Fruit fly (Drosophila melanogaster) whole organism, embryonic: ENCODE data around the gene Mbs.

ENCODE experiments used
- C15 ChIP-seq: fragments of 200-800 bp; sonication (Bioruptor generic); IDR thresholded peaks from 3 replicates; pipeline ENCODE4 v1.3.6; 2022; ENCODE audit warnings: missing biosample characterization, missing genetic modification characterization
- CG11093 ChIP-seq: fragments of 200-800 bp; sonication (Bioruptor generic); IDR thresholded peaks from 3 replicates; pipeline ENCODE4 v1.3.6; 2022; ENCODE audit warnings: missing biosample characterization, missing genetic modification characterization
- CG11504 ChIP-seq: fragments of 200-800 bp; sonication (Bioruptor generic); optimal IDR thresholded peaks from 3 replicates; lab custom pipeline; 2019; ENCODE audit warnings: missing biosample characterization, mild to moderate bottlenecking, missing genetic modification characterization, moderate library complexity
- CG12071 ChIP-seq: fragments of 200-800 bp; sonication (Bioruptor generic); optimal IDR thresholded peaks from 3 replicates; lab custom pipeline; 2018; ENCODE audit warnings: missing biosample characterization, mild to moderate bottlenecking, missing genetic modification characterization
- CG14014 ChIP-seq: fragments of 200-800 bp; sonication (Bioruptor generic); IDR thresholded peaks from 2 replicates; pipeline ENCODE4 v1.3.6; 2022; ENCODE audit warnings: missing biosample characterization, missing genetic modification characterization
- CG14050 ChIP-seq: fragments of 200-800 bp; sonication (Bioruptor generic); IDR thresholded peaks from 3 replicates; pipeline ENCODE4 v1.3.6; 2022; ENCODE audit warnings: missing biosample characterization, missing genetic modification characterization
- CG14441 ChIP-seq: fragments of 200-800 bp; sonication (Bioruptor generic); IDR thresholded peaks from 2 replicates; pipeline ENCODE4 v1.3.6; 2022; ENCODE audit warnings: missing biosample characterization, missing genetic modification characterization
- CG15696 ChIP-seq: fragments of 200-800 bp; sonication (Bioruptor generic); optimal IDR thresholded peaks from 2 replicates; lab custom pipeline; 2019; ENCODE audit warnings: missing biosample characterization, mild to moderate bottlenecking, missing genetic modification characterization, moderate library complexity
- CG17912 ChIP-seq: fragments of 200-800 bp; sonication (Bioruptor generic); optimal IDR thresholded peaks from 2 replicates; lab custom pipeline; 2018; ENCODE audit warnings: missing biosample characterization, mild to moderate bottlenecking, missing genetic modification characterization
- CG18011 ChIP-seq: fragments of 200-800 bp; sonication (Bioruptor generic); optimal IDR thresholded peaks from 2 replicates; lab custom pipeline; 2017; ENCODE audit warnings: missing biosample characterization, missing genetic modification characterization, mild to moderate bottlenecking, moderate library complexity, missing genotype
- CG1832 ChIP-seq: fragments of 200-800 bp; sonication (Bioruptor generic); optimal IDR thresholded peaks from 2 replicates; lab custom pipeline; 2017; ENCODE audit warnings: missing biosample characterization, mild to moderate bottlenecking, missing genetic modification characterization, inconsistent platforms
- CG2889 ChIP-seq: fragments of 200-800 bp; sonication (Bioruptor generic); IDR thresholded peaks from 3 replicates; pipeline ENCODE4 v1.3.6; 2022; ENCODE audit warnings: missing biosample characterization, missing genetic modification characterization
- CG31441 ChIP-seq: fragments of 200-800 bp; sonication (Bioruptor generic); IDR thresholded peaks from 2 replicates; pipeline ENCODE4 v1.3.6; 2022; ENCODE audit warnings: missing biosample characterization, missing genetic modification characterization
- CG6791 ChIP-seq: fragments of 200-800 bp; sonication (Bioruptor generic); IDR thresholded peaks from 3 replicates; pipeline ENCODE4 v1.3.6; 2022; ENCODE audit warnings: missing biosample characterization, missing genetic modification characterization; ENCODE audit not compliant: partially characterized antibody
- CG7357 ChIP-seq: fragments of 200-800 bp; sonication (Bioruptor generic); IDR thresholded peaks from 3 replicates; pipeline ENCODE4 v1.3.6; 2022; ENCODE audit warnings: missing biosample characterization, missing genetic modification characterization
- CG7372 ChIP-seq: fragments of 200-800 bp; sonication (Bioruptor generic); IDR thresholded peaks from 2 replicates; pipeline ENCODE4 v1.3.6; 2022; ENCODE audit warnings: missing biosample characterization, missing genetic modification characterization
- CG7928 ChIP-seq: fragments of 200-800 bp; sonication (Bioruptor generic); optimal IDR thresholded peaks from 2 replicates; lab custom pipeline; 2017; ENCODE audit warnings: missing biosample characterization, mild to moderate bottlenecking, missing genetic modification characterization
- CG7963 ChIP-seq: fragments of 200-800 bp; sonication (Bioruptor generic); IDR thresholded peaks from 3 replicates; pipeline ENCODE4 v1.3.6; 2022; ENCODE audit warnings: missing biosample characterization, missing genetic modification characterization; ENCODE audit not compliant: partially characterized antibody
- CG8478 ChIP-seq: fragments of >200 bp; optimal IDR thresholded peaks from 2 replicates; lab custom pipeline; 2018
- D ChIP-seq, 2 experiments: fragments of 200-800 bp in 1 of 2; fragments of >200 bp in 1 of 2; sonication (Bioruptor generic) in 1 of 2; optimal IDR thresholded peaks; 2 replicates in 1 of 2; 3 replicates in 1 of 2; lab custom pipeline; 2017; ENCODE audit warnings: mild to moderate bottlenecking in 1 of 2, missing biosample characterization in 1 of 2, missing genetic modification characterization in 1 of 2, missing genetic modification reagents in 1 of 2
- D19A ChIP-seq: fragments of 200-800 bp; optimal IDR thresholded peaks from 3 replicates; lab custom pipeline; 2019; ENCODE audit warnings: missing biosample characterization, mild to moderate bottlenecking, missing genetic modification characterization, moderate library complexity
- Dip2 ChIP-seq: fragments of 200-800 bp; sonication (Bioruptor generic); IDR thresholded peaks from 2 replicates; pipeline ENCODE4 v1.3.6; 2022; ENCODE audit warnings: missing biosample characterization, missing genetic modification characterization
- Doc3 ChIP-seq: fragments of 200-800 bp; sonication (Bioruptor generic); IDR thresholded peaks from 3 replicates; pipeline ENCODE4 v1.3.6; 2022; ENCODE audit warnings: missing biosample characterization, missing genetic modification characterization; ENCODE audit not compliant: partially characterized antibody
- Kr ChIP-seq: fragments of 200-800 bp; sonication (Bioruptor generic); optimal IDR thresholded peaks from 2 replicates; lab custom pipeline; 2017; ENCODE audit warnings: missing biosample characterization, mild to moderate bottlenecking, missing genetic modification characterization
- Lpt ChIP-seq: fragments of >200 bp; optimal IDR thresholded peaks from 2 replicates; lab custom pipeline; 2018; ENCODE audit warnings: missing biosample characterization, missing genetic modification characterization
- MESR4 ChIP-seq: fragments of 200-800 bp; sonication (Bioruptor generic); optimal IDR thresholded peaks from 2 replicates; lab custom pipeline; 2018; ENCODE audit warnings: missing biosample characterization, mild to moderate bottlenecking, missing genetic modification characterization, moderate library complexity
- Nf-YC ChIP-seq: fragments of 200-800 bp; optimal IDR thresholded peaks from 3 replicates; lab custom pipeline; 2019; ENCODE audit warnings: missing biosample characterization, mild to moderate bottlenecking, missing genetic modification characterization, moderate library complexity
- TFAM ChIP-seq: fragments of 200-800 bp; sonication (Bioruptor generic); optimal IDR thresholded peaks from 2 replicates; lab custom pipeline; 2017; ENCODE audit warnings: missing biosample characterization, missing genetic modification characterization, inconsistent platforms
- Vsx1 ChIP-seq: fragments of 200-800 bp; sonication (Bioruptor generic); optimal IDR thresholded peaks from 2 replicates; lab custom pipeline; 2017; ENCODE audit warnings: missing biosample characterization, mild to moderate bottlenecking, missing genetic modification characterization, missing genetic modification reagents
- Xbp1 ChIP-seq: fragments of 200-800 bp; sonication (Bioruptor generic); optimal IDR thresholded peaks from 3 replicates; lab custom pipeline; 2016; ENCODE audit warnings: missing biosample characterization, mild to moderate bottlenecking, missing genetic modification characterization
- ac ChIP-seq: fragments of 200-800 bp; sonication (Bioruptor generic); optimal IDR thresholded peaks from 3 replicates; lab custom pipeline; 2017; ENCODE audit warnings: missing biosample characterization, mild to moderate bottlenecking, missing genetic modification characterization
- aop ChIP-seq: fragments of 200-800 bp; sonication (Bioruptor generic); IDR thresholded peaks from 2 replicates; pipeline ENCODE4 v1.3.6; 2022; ENCODE audit warnings: missing biosample characterization, missing genetic modification characterization
- bcd ChIP-seq: fragments of 200-800 bp; sonication (Bioruptor generic); optimal IDR thresholded peaks from 2 replicates; lab custom pipeline; 2017; ENCODE audit warnings: missing biosample characterization, mild to moderate bottlenecking, missing genetic modification characterization
- cad ChIP-seq: fragments of >200 bp; optimal IDR thresholded peaks from 2 replicates; lab custom pipeline; 2017; ENCODE audit warnings: missing biosample characterization, missing genetic modification characterization
- cato ChIP-seq: fragments of 200-800 bp; sonication (Bioruptor generic); optimal IDR thresholded peaks from 2 replicates; lab custom pipeline; 2016; ENCODE audit warnings: missing biosample characterization, missing genetic modification characterization, borderline replicate concordance
- chm ChIP-seq: fragments of 200-800 bp; sonication (Bioruptor generic); IDR thresholded peaks from 2 replicates; pipeline ENCODE4 v1.3.6; 2022; ENCODE audit warnings: missing biosample characterization, missing genetic modification characterization
- chn ChIP-seq: fragments of 200-800 bp; sonication (Bioruptor generic); optimal IDR thresholded peaks from 2 replicates; lab custom pipeline; 2016; ENCODE audit warnings: missing biosample characterization, missing genetic modification characterization
- ems ChIP-seq: fragments of 200-800 bp; sonication (Bioruptor generic); optimal IDR thresholded peaks from 3 replicates; lab custom pipeline; 2016; ENCODE audit warnings: missing biosample characterization, missing genetic modification characterization
- fd3F ChIP-seq: fragments of 200-800 bp; sonication (Bioruptor generic); optimal IDR thresholded peaks from 2 replicates; lab custom pipeline; 2018; ENCODE audit warnings: missing biosample characterization, mild to moderate bottlenecking, missing genetic modification characterization, moderate library complexity
- fu2 ChIP-seq: fragments of 200-800 bp; sonication (Bioruptor generic); optimal IDR thresholded peaks from 2 replicates; lab custom pipeline; 2016; ENCODE audit warnings: missing biosample characterization, missing genetic modification characterization
- gcm ChIP-seq: fragments of 200-800 bp; sonication (Bioruptor generic); optimal IDR thresholded peaks from 2 replicates; lab custom pipeline; 2019; ENCODE audit warnings: missing biosample characterization, mild to moderate bottlenecking, missing genetic modification characterization, moderate library complexity
- nerfin-1 ChIP-seq: fragments of 200-800 bp; sonication (Bioruptor generic); optimal IDR thresholded peaks from 3 replicates; lab custom pipeline; 2019; ENCODE audit warnings: missing biosample characterization, mild to moderate bottlenecking, missing genetic modification characterization, moderate library complexity
- oc ChIP-seq: fragments of 200-800 bp; sonication (Bioruptor generic); optimal IDR thresholded peaks from 2 replicates; lab custom pipeline; 2018; ENCODE audit warnings: missing biosample characterization, mild to moderate bottlenecking, missing genetic modification characterization, moderate library complexity
- pum ChIP-seq: fragments of 200-800 bp; sonication (Bioruptor generic); optimal IDR thresholded peaks from 2 replicates; lab custom pipeline; 2016; ENCODE audit warnings: missing biosample characterization, missing genetic modification characterization
- slou ChIP-seq: fragments of 200-800 bp; sonication (Bioruptor generic); optimal IDR thresholded peaks from 3 replicates; lab custom pipeline; 2016; ENCODE audit warnings: missing biosample characterization, missing genetic modification characterization
- so ChIP-seq: fragments of 200-800 bp; sonication (Bioruptor generic); IDR thresholded peaks from 3 replicates; pipeline ENCODE4 v1.3.6; 2022; ENCODE audit warnings: missing biosample characterization, missing genetic modification characterization
- sob ChIP-seq: fragments of 200-800 bp; sonication (Bioruptor generic); IDR thresholded peaks from 2 replicates; pipeline ENCODE4 v1.3.6; 2022; ENCODE audit warnings: missing biosample characterization, missing genetic modification characterization
- tgo ChIP-seq: fragments of 200-800 bp; sonication (Bioruptor generic); IDR thresholded peaks from 3 replicates; pipeline ENCODE4 v1.3.6; 2022; ENCODE audit warnings: missing biosample characterization, missing genetic modification characterization
- tio ChIP-seq: fragments of 200-800 bp; sonication (Bioruptor generic); optimal IDR thresholded peaks from 2 replicates; lab custom pipeline; 2017; ENCODE audit warnings: missing biosample characterization, missing genetic modification characterization, inconsistent platforms
- zfh1 ChIP-seq: fragments of 200-800 bp; sonication (Bioruptor generic); IDR thresholded peaks from 3 replicates; pipeline ENCODE4 v1.3.6; 2022; ENCODE audit warnings: missing biosample characterization, missing genetic modification characterization

Mbs gene

DNA sequence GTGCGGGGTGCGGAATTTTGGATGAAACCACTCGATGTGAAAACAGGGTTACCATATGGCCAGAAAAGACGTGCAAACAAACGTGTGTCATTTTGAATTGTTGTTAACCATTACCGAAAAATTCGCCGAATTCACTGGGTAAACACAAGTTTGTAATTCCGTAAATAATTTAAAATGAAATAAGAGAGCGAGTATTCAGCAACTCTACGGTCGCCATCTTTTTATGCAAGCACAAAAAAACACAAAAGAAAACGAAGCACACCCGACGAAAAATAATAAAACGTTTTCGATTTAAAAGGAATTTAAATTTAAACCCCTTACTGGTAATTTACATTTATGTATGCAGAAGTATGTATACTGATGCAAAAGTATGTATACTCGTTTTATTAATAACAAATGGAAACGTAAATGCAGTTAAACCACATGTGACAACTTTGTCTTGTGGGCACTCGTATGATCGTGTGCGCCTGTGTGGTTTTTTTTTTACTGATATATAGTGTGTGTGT, 5.9 kb upstream of the Mbs start (continued):
- peak; percentile 94 for TF ChIP-seq CG14014 (GFP tag; lab: Robert Waterston, UW)
- no peak for TF ChIP-seq Kr (GFP tag; lab: Kevin White, UChicago)
- peak; percentile 89 for TF ChIP-seq CG7372
- TF ChIP-seq CG7963 (GFP tag; lab: Robert Waterston, UW), result no peak
- peak; percentile 87 for TF ChIP-seq fu2 (GFP tag; lab: Kevin White, UChicago)
- TF ChIP-seq slou, result peak; percentile 61
- TF ChIP-seq tgo (GFP tag; lab: Robert Waterston, UW), result peak; percentile 92
- no peak for TF ChIP-seq Doc3 (GFP tag; lab: Robert Waterston, UW)
- TF ChIP-seq CG11504, result peak; percentile 92
- peak; percentile 61 for TF ChIP-seq CG7928
- TF ChIP-seq oc (tag; lab: Kevin White, UChicago), result peak; percentile 94
- TF ChIP-seq pum (GFP tag; lab: Kevin White, UChicago), result peak; percentile 82
- peak; percentile 89 for TF ChIP-seq CG14050 (GFP tag; lab: Robert Waterston, UW)
- TF ChIP-seq so, result peak; percentile 92
- TF ChIP-seq cato (GFP tag; lab: Kevin White, UChicago), result peak; percentile 25
- TF ChIP-seq D (optimal IDR thresholded peaks at IDR 0.05; lab: Kevin White, UChicago), result no peak
- peak; percentile 80 for TF ChIP-seq D (GFP tag; optimal IDR thresholded peaks at IDR 0.05; lab: Kevin White, UChicago)
- TF ChIP-seq cad (GFP tag; lab: Kevin White, UChicago), result no peak
- TF ChIP-seq nerfin-1 (tag; lab: Kevin White, UChicago), result peak; percentile 92
- TF ChIP-seq CG18011 (GFP tag; lab: Kevin White, UChicago), result peak; percentile 69
- TF ChIP-seq CG7357 (GFP tag; lab: Robert Waterston, UW), result peak; percentile 71; the same call in 2 of the 3 replicates
- TF ChIP-seq aop, result peak; percentile 71
- TF ChIP-seq Xbp1, result peak; percentile 90
- TF ChIP-seq fd3F (GFP tag; lab: Kevin White, UChicago), result peak; percentile 92
- TF ChIP-seq CG14441 (GFP tag; lab: Robert Waterston, UW), result peak; percentile 90
- peak; percentile 74 for TF ChIP-seq Nf-YC
- peak; percentile 95 for TF ChIP-seq zfh1 (GFP tag; lab: Robert Waterston, UW)
- TF ChIP-seq Dip2 (GFP tag; lab: Robert Waterston, UW), result no peak
- TF ChIP-seq chm (GFP tag; lab: Robert Waterston, UW), result peak; percentile 94
- no peak for TF ChIP-seq MESR4 (GFP tag; lab: Kevin White, UChicago)
- TF ChIP-seq gcm, result peak; percentile 96
- TF ChIP-seq C15 (GFP tag; lab: Robert Waterston, UW), result peak; percentile 84; the same call in 2 of the 3 replicates
- TF ChIP-seq TFAM (GFP tag; lab: Kevin White, UChicago), result peak; percentile 77
- TF ChIP-seq ac, result peak; percentile 60
- TF ChIP-seq Lpt (GFP tag; lab: Kevin White, UChicago), result no peak
- peak; percentile 77 for TF ChIP-seq Vsx1 (GFP tag; lab: Kevin White, UChicago)
- TF ChIP-seq CG1832, result no peak
- peak; percentile 73 for TF ChIP-seq CG31441 (GFP tag; lab: Robert Waterston, UW)
- TF ChIP-seq ems (GFP tag; lab: Kevin White, UChicago), result peak; percentile 88
- TF ChIP-seq bcd, result peak; percentile 88
- TF ChIP-seq CG17912 (GFP tag; lab: Kevin White, UChicago), result peak; percentile 81
- no peak for TF ChIP-seq CG8478 (lab: Kevin White, UChicago)
- peak; percentile 82 for TF ChIP-seq chn (GFP tag; lab: Kevin White, UChicago)
- TF ChIP-seq CG11093, result peak; percentile 86
- TF ChIP-seq CG15696, result peak; percentile 92
- peak; percentile 75; the same call in 2 of the 3 replicates for TF ChIP-seq CG2889
- peak; percentile 91 for TF ChIP-seq CG12071 (GFP tag; lab: Kevin White, UChicago)
- no peak for TF ChIP-seq CG6791
- TF ChIP-seq sob (GFP tag; lab: Robert Waterston, UW), result peak; percentile 93
- TF ChIP-seq tio (GFP tag; lab: Kevin White, UChicago), result peak; percentile 76
- TF ChIP-seq D19A (tag; lab: Kevin White, UChicago), result peak; percentile 86
